Worm (Caenorhabditis elegans): Measurements from ENCODE around the gene bbs-2.
A peak's percentile ranks its signal among the peaks of the same experiment; 100 is the strongest.

bbs-2 gene

DNA sequence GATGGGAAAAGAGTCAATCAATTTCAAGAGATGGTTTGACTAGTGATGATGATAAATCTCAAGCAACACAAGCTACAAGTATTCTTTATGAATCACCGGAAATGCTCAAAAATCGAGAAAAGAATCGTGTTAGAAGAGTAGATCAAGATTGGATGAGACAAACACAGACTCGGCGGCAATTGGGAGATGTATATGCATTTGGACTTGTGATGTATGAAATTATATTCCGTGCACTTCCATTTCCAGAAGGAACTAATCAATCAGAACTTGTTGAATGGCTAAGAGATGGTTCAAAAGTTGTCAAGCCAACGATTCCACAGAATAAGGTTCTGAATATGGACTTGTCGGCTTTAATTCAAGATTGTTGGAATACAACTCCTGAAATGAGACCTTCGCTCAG is 2.0 kb upstream of the bbs-2 start:
- TF ChIP-seq unc-62 (GFP tag; optimal IDR thresholded peaks at IDR 0.05 in 1 of 2) (peak in 1 of 2 experiments; percentile 92), unc-62 (tag; optimal IDR thresholded peaks at IDR 0.05) (no peak), tra-1 (GFP tag; IDR thresholded peaks at IDR 0.05) (no peak)

DNA sequence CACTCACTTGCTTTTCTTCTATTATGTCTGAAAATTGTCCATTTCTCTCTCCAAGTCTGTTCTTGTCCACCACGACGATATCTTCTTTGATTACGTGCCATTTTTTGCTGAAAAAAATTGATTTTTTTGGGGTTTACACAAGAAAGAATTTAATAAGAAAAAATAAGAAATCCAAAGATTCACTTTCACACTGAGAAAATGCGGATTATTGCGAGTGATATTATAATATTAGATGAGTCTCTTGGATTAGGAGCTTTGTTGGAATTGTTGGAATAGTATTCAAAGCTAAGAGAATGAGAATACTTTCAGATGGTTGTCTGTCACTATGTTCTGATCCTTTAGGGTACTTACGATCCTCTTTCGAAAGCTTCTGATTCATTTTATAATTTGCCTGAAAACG is 5.0 kb downstream of the bbs-2 start, which contains the start of gene F20D12.7:
TSS of gene F20D12.7 (minus strand) at position 101 of the 400 bp plus-strand sequence.
- TF ChIP-seq zip-11 (GFP tag; IDR thresholded peaks at IDR 0.05): no peak
- no peak for TF ChIP-seq hmg-1.1 (GFP tag; IDR thresholded peaks at IDR 0.05)
- TF ChIP-seq dve-1 (tag; optimal IDR thresholded peaks at IDR 0.05; ENCODE audit: insufficient read depth): no peak
- no peak for TF ChIP-seq skn-1 (tag; optimal IDR thresholded peaks at IDR 0.05)
- TF ChIP-seq D1046.2 (GFP tag; IDR thresholded peaks at IDR 0.05): no peak
- no peak for TF ChIP-seq nhr-25 (tag; optimal IDR thresholded peaks at IDR 0.05; ENCODE audit: borderline replicate concordance, insufficient read depth)
- no peak for TF ChIP-seq hlh-11 (tag; optimal IDR thresholded peaks at IDR 0.05)
- TF ChIP-seq snpc-4 (tag; optimal IDR thresholded peaks at IDR 0.05): no peak
- TF ChIP-seq hif-1 (tag; optimal IDR thresholded peaks at IDR 0.05): no peak
- no peak for TF ChIP-seq ceh-20 (GFP tag; IDR thresholded peaks at IDR 0.05)
- no peak for TF ChIP-seq T26A8.4 (GFP tag; IDR thresholded peaks at IDR 0.05)
- no peak for TF ChIP-seq madf-9 (GFP tag; conservative IDR thresholded peaks at IDR 0.05)
- no peak for TF ChIP-seq hlh-30 (tag; optimal IDR thresholded peaks at IDR 0.05; ENCODE audit: insufficient read depth)
- no peak for TF ChIP-seq jun-1 (tag; optimal IDR thresholded peaks at IDR 0.05)
- no peak for TF ChIP-seq zag-1 (tag; optimal IDR thresholded peaks at IDR 0.05)

DNA sequence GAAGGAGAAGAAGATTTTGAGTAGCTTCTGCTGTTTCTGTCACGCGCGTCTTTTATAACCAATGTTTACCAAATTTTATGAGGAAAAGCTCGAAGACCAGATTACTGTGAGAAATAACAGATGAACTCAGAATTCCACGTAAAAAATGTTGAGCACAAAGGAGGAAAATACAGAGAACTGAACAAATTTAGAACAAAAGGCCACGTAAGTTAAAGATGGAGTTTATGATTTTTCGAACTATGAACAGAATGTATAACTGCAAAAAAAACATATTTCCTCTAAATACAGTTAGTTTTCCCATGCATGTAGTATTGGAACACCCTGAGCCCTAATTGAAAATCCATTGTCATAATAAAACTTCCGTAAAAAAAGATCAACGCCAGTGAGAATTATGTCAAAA is 7.1 kb downstream of the bbs-2 start, which contains the start of gene exc-9:
TSS of gene exc-9 (minus strand) at position 101 of the 400 bp plus-strand sequence.
- TF ChIP-seq zip-11 (GFP tag; IDR thresholded peaks at IDR 0.05) (no peak), jun-1 (tag; optimal IDR thresholded peaks at IDR 0.05) (no peak), nhr-48 (tag; optimal IDR thresholded peaks at IDR 0.05) (no peak), ztf-11 (tag; optimal IDR thresholded peaks at IDR 0.05) (no peak), mxl-3 (GFP tag; optimal IDR thresholded peaks at IDR 0.05) (no peak), mdt-29 (GFP tag; IDR thresholded peaks at IDR 0.05) (no peak), ces-1 (GFP tag; optimal IDR thresholded peaks at IDR 0.05) (no peak), php-3 (GFP tag; IDR thresholded peaks at IDR 0.05) (no peak), F37D6.2 (tag; optimal IDR thresholded peaks at IDR 0.05) (no peak), nhr-11 (tag; optimal IDR thresholded peaks at IDR 0.05) (no peak), zfp-2 (tag; optimal IDR thresholded peaks at IDR 0.05) (no peak), lin-38 (GFP tag; IDR thresholded peaks at IDR 0.05) (no peak), aly-2 (tag; optimal IDR thresholded peaks at IDR 0.05) (no peak), nhr-111 (GFP tag; optimal IDR thresholded peaks at IDR 0.05) (no peak), lin-29 (GFP tag; IDR thresholded peaks at IDR 0.05) (no peak), zfp-3 (GFP tag; conservative IDR thresholded peaks at IDR 0.05) (no peak), sdz-12 (GFP tag; optimal IDR thresholded peaks at IDR 0.05) (no peak), ceh-32 (tag; optimal IDR thresholded peaks at IDR 0.05; ENCODE audit: poor library complexity) (no peak), skn-1 (tag; optimal IDR thresholded peaks at IDR 0.05) (no peak)

DNA sequence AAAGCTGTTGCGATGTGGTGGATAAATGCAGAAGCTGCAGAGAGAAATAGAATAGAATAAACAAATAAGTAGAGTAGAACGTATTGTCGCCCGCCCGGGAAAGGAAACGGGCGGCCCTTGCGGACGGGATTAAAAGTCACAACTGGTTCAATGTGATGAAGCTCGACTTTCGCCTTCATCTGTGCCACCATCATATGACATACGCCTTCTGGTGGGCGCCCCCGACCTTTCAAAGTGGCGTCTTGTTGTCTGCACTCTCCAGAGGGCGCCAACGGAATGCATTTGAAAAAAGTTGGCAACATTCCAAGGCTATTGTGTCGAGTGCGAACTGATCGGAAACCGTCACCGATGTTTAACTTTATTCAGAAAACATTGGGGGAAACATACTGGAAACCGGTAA is 9.4 kb downstream of the bbs-2 start:
- TF ChIP-seq unc-62 (GFP tag; optimal IDR thresholded peaks at IDR 0.05 in 1 of 2) (peak in 1 of 2 experiments; percentile 61), unc-62 (tag; optimal IDR thresholded peaks at IDR 0.05) (no peak), lim-7 (GFP tag; IDR thresholded peaks at IDR 0.05) (no peak), mep-1 (tag; optimal IDR thresholded peaks at IDR 0.05) (peak; percentile 28), vab-7 (GFP tag; IDR thresholded peaks at IDR 0.05) (no peak), nhr-102 (tag; optimal IDR thresholded peaks at IDR 0.05) (no peak), lin-29 (GFP tag; IDR thresholded peaks at IDR 0.05) (no peak), lir-3 (tag; optimal IDR thresholded peaks at IDR 0.05) (no peak), hlh-30 (tag; optimal IDR thresholded peaks at IDR 0.05; ENCODE audit: insufficient read depth) (peak; percentile 57), zip-2 (tag; optimal IDR thresholded peaks at IDR 0.05) (no peak), F10B5.3 (tag; optimal IDR thresholded peaks at IDR 0.05) (no peak), nhr-111 (GFP tag; optimal IDR thresholded peaks at IDR 0.05) (no peak)
